Fruit fly (Drosophila melanogaster): Measurements from ENCODE around the gene CG10222.

The CG10222 gene

DNA sequence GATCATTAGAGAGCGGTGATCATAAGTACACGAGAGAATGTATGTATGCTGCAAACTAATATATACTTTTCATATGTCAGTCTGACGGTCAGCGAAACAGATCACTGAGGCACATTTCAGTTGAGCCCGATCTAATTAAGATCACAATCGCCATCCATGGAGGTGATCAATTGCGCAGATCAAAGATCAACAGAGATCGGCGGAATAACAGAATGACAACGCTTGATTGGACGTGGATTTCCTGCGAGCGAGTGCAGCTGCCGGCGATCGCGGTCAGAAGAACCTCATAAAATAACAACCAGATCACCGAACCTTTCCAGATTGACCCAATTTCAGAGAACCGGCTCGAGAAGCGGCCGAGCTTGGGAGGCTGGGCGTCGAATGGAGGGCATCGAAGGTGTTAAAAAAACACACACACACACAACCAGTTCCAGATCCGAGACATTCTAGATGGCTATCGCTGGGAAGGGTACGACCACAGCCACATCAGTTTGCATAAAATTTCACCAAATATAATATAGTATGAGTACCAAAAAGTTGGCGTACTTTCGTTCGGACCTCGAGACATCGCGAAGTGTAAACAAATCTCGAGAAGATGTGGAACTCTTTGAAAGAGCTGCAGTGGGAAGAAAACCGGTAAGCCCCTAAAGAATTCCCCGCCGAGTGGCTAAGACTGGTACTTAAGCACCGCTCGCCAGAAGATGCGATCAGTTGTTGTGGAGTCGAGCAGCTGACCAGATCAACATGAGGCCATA, 30.0 kb downstream of the CG10222 start, which contains the start of gene ImpL1:
ImpL1 (plus strand) TSS at position 705 of the 755 bp plus-strand sequence.
- no peak for TF ChIP-seq CG14655 (GFP tag; optimal IDR thresholded peaks at IDR 0.05)

DNA sequence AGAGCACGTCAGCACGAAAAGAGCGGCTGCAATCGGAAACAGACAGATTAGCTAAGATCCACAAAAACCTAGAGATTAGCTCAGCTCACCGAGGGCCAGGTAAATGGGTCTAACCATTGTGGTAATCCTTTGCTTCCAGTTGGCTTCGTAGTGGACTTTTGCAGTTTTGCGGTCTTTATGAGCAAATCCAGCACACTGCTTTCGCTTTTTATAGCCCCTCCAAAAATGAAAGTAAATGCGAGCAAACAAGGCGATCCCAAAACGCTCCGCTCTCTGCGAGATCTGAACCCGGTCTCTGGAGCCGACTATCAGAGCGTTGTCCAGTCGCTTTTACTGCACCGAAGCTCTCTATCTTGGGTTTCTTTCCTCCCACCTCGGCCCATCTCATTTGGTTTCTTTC, 31.1 kb downstream of the CG10222 start, which contains the start of gene CG14107:
CG14107 (minus strand) TSS at position 187 of the 400 bp plus-strand sequence.
- no peak for TF ChIP-seq EcR (GFP tag; optimal IDR thresholded peaks at IDR 0.05)
- TF ChIP-seq CG10348 (GFP tag; IDR thresholded peaks at IDR 0.05): no peak
- no peak for TF ChIP-seq Snoo (tag; optimal IDR thresholded peaks at IDR 0.05)
- TF ChIP-seq CG8159 (tag; optimal IDR thresholded peaks at IDR 0.05): no peak
- no peak for TF ChIP-seq CG15710 (tag; optimal IDR thresholded peaks at IDR 0.05)
- TF ChIP-seq CG14655 (GFP tag; optimal IDR thresholded peaks at IDR 0.05): no peak
- no peak for TF ChIP-seq gl (tag; optimal IDR thresholded peaks at IDR 0.05)
- TF ChIP-seq Pif1B (GFP tag; optimal IDR thresholded peaks at IDR 0.05): no peak
- TF ChIP-seq rn (GFP tag; IDR thresholded peaks at IDR 0.05): no peak
- TF ChIP-seq fd96Ca (GFP tag; IDR thresholded peaks at IDR 0.05): no peak
- no peak for TF ChIP-seq CG8301 (tag; optimal IDR thresholded peaks at IDR 0.05)
- no peak for TF ChIP-seq CG9948 (tag; optimal IDR thresholded peaks at IDR 0.05)
- no peak for TF ChIP-seq Ets98B (GFP tag; IDR thresholded peaks at IDR 0.05)
- no peak for TF ChIP-seq CG34367 (tag; optimal IDR thresholded peaks at IDR 0.05)
- no peak for TF ChIP-seq CG13204 (GFP tag; optimal IDR thresholded peaks at IDR 0.05)
- no peak for TF ChIP-seq CG17806 (tag; optimal IDR thresholded peaks at IDR 0.05)
- no peak for TF ChIP-seq CG4496 (GFP tag; IDR thresholded peaks at IDR 0.05)
- no peak for TF ChIP-seq CG32121 (GFP tag; IDR thresholded peaks at IDR 0.05)
- TF ChIP-seq CG12605 (GFP tag; IDR thresholded peaks at IDR 0.05): no peak

DNA sequence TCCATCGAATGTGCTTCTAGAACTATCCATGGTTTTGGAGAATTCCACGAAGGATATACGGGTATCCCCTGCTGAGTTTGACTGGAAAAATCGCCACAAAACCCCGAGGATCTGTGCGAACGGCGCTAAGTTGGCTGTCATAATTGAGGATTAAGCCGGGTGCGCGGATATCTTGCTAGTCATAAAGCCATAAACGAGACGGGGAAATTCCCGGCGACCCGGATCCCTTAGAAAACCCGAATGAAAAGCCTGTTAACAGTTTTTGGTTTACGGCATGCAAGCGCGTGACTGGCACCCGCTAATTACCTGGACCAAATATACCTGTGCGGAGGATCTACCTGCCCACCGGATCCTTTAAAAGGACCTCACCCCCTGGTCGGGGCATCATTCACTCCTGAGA, 34.1 kb downstream of the CG10222 start, which contains the start of gene SNCF:
SNCF (plus strand) TSS at position 382 of the 400 bp plus-strand sequence.
- TF ChIP-seq CG34367 (tag; optimal IDR thresholded peaks at IDR 0.05): no peak

DNA sequence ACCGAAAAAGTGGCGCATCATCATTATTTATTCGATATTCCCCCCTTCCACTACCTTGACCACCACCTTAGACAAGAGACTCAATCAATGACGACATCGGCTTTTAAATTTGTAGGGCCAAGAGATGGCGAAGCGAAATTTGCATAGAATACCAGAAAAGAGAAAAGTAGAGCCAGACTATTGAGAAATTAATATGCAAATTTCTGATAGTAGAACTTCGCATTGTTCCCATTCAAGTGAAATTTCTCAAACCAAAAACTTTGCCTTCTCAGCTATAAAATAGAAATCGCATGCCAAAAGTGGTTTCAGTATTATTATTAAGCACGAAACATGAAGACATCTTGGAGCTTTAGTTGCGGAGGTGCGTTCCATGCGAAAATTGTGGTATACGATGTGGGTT, 34.6 kb downstream of the CG10222 start, which contains the start of gene CG14111:
CG14111 (plus strand) TSS at position 301 of the 400 bp plus-strand sequence.
- TF ChIP-seq rn (GFP tag; IDR thresholded peaks at IDR 0.05): no peak
- TF ChIP-seq Ets98B (GFP tag; IDR thresholded peaks at IDR 0.05): no peak
- no peak for TF ChIP-seq CG9948 (tag; optimal IDR thresholded peaks at IDR 0.05)
